Worm (Caenorhabditis elegans): ENCODE results near the gene K07D4.5.

ce11 chrII:3984242-3984641 lies 41.1 kb downstream of the K07D4.5 start:
- TF ChIP-seq flt-1 (GFP tag; IDR thresholded peaks at IDR 0.05) (no peak), cog-1 (tag; optimal IDR thresholded peaks at IDR 0.05) (no peak), klf-2 (GFP tag; conservative IDR thresholded peaks at IDR 0.05) (no peak), T22C8.4 (GFP tag; IDR thresholded peaks at IDR 0.05) (no peak), ztf-29 (GFP tag; IDR thresholded peaks at IDR 0.05) (no peak), tab-1 (GFP tag; IDR thresholded peaks at IDR 0.05) (no peak), ref-1 (GFP tag; conservative IDR thresholded peaks at IDR 0.05) (no peak), med-1 (GFP tag; optimal IDR thresholded peaks at IDR 0.05; ENCODE audit: insufficient read depth) (no peak), ztf-23 (GFP tag; IDR thresholded peaks at IDR 0.05) (no peak)

Measured in whole organism, midembryonic.